2 fruit fly cellular contexts compared by ENCODE assay signal in the genomic region with DNA sequence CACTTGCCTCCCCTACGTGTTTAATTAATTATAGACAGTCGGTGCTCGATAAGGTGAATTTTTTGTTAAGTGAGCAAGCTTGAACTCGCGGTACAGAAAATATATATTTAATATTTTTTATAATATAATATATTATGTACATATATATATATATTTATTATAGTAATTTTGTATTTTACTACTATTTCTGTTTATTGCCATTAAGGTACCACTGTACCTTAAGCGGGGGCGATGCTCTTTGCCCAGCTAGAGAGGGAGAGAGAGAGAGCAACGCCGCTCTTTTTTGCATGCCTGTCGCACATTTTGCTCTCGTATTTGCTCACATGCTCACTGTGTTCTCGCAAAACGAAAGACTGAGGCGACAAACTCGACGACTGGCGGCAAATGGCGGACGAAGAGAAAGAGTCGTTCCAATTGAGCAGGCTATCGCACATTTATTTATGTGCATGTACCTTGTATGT.
TF ChIP-seq lines count a peak whose summit lies in the region.

No protein-coding gene starts in this region.

TF ChIP-seq in whole organism, embryonic, 481 proteins besides CTCF, POLR2A, EP300 and RAD21 (continued from another document and continues in another):
- TF ChIP-seq Dref (GFP tag; IDR thresholded peaks at IDR 0.05; lab: Robert Waterston, UW), result no peak
- no peak for TF ChIP-seq CG12744 (GFP tag; optimal IDR thresholded peaks at IDR 0.05; lab: Kevin White, UChicago)
- peak; percentile 23 for TF ChIP-seq ind (GFP tag; optimal IDR thresholded peaks at IDR 0.05; lab: Kevin White, UChicago)
- no peak; the same call in 1 of the 2 replicates for TF ChIP-seq Adf1 (GFP tag; IDR thresholded peaks at IDR 0.05; lab: Robert Waterston, UW)
- TF ChIP-seq Trl (optimal IDR thresholded peaks at IDR 0.05; lab: Kevin White, UChicago), result peak; percentile 45 to 47
- no peak for TF ChIP-seq Trl (GFP tag; optimal IDR thresholded peaks at IDR 0.05; lab: Kevin White, UChicago)
- no peak for TF ChIP-seq Atf-2 (GFP tag; optimal IDR thresholded peaks at IDR 0.05; lab: Kevin White, UChicago)
- no peak for TF ChIP-seq zen2 (GFP tag; IDR thresholded peaks at IDR 0.05; lab: Robert Waterston, UW; ENCODE audit: partially characterized antibody)
- TF ChIP-seq esg (GFP tag; conservative IDR thresholded peaks at IDR 0.05; lab: Robert Waterston, UW), result no peak; the same call in 1 of the 2 replicates
- TF ChIP-seq E2f1 (GFP tag; IDR thresholded peaks at IDR 0.05; lab: Robert Waterston, UW), result 0 out of 2 replicates have a peak, but pooled peaks have one; percentile 32
- no peak for TF ChIP-seq CG9215 (GFP tag; IDR thresholded peaks at IDR 0.05; lab: Robert Waterston, UW)
- no peak for TF ChIP-seq Gsc (GFP tag; IDR thresholded peaks at IDR 0.05; lab: Robert Waterston, UW)
- peak; percentile 26 for TF ChIP-seq CG17829 (tag; optimal IDR thresholded peaks at IDR 0.05; lab: Kevin White, UChicago)
- no peak for TF ChIP-seq ase (GFP tag; IDR thresholded peaks at IDR 0.05; lab: Robert Waterston, UW)
- TF ChIP-seq CG11398 (GFP tag; optimal IDR thresholded peaks at IDR 0.05; lab: Kevin White, UChicago), result no peak
- no peak for TF ChIP-seq CG8765 (GFP tag; IDR thresholded peaks at IDR 0.05; lab: Robert Waterston, UW)
- peak; percentile 25 for TF ChIP-seq nmo (GFP tag; optimal IDR thresholded peaks at IDR 0.05; lab: Kevin White, UChicago)
- no peak for TF ChIP-seq ttk (GFP tag; IDR thresholded peaks at IDR 0.05; lab: Robert Waterston, UW)
- TF ChIP-seq D19B (GFP tag; optimal IDR thresholded peaks at IDR 0.05; lab: Kevin White, UChicago), result no peak
- TF ChIP-seq CG34376 (GFP tag; optimal IDR thresholded peaks at IDR 0.05; lab: Kevin White, UChicago), result no peak
- TF ChIP-seq stc (GFP tag; IDR thresholded peaks at IDR 0.05; lab: Robert Waterston, UW), result 0 out of 2 replicates have a peak, but pooled peaks have one; percentile 28
- TF ChIP-seq Elba2 (GFP tag; optimal IDR thresholded peaks at IDR 0.05; lab: Kevin White, UChicago), result peak; percentile 77
- no peak for TF ChIP-seq Scr (GFP tag; IDR thresholded peaks at IDR 0.05; lab: Robert Waterston, UW; ENCODE audit: partially characterized antibody)
- TF ChIP-seq NK7.1 (GFP tag; optimal IDR thresholded peaks at IDR 0.05; lab: Kevin White, UChicago), result no peak
- TF ChIP-seq NC2α (GFP tag; optimal IDR thresholded peaks at IDR 0.05; lab: Kevin White, UChicago), result no peak
- TF ChIP-seq CG34224 (GFP tag; IDR thresholded peaks at IDR 0.05; lab: Robert Waterston, UW; ENCODE audit: partially characterized antibody), result no peak
- peak; percentile 65 for TF ChIP-seq CG7839 (tag; optimal IDR thresholded peaks at IDR 0.05; lab: Kevin White, UChicago)
- TF ChIP-seq CG11504 (tag; optimal IDR thresholded peaks at IDR 0.05; lab: Kevin White, UChicago), result peak; percentile 56
- TF ChIP-seq Lim3 (GFP tag; IDR thresholded peaks at IDR 0.05; lab: Robert Waterston, UW), result no peak
- no peak for TF ChIP-seq kni (GFP tag; optimal IDR thresholded peaks at IDR 0.05; lab: Kevin White, UChicago)
- no peak for TF ChIP-seq CG6272 (GFP tag; IDR thresholded peaks at IDR 0.05; lab: Robert Waterston, UW)
- no peak for TF ChIP-seq CG17568 (GFP tag; optimal IDR thresholded peaks at IDR 0.05; lab: Kevin White, UChicago)
- no peak for TF ChIP-seq CG31388 (GFP tag; optimal IDR thresholded peaks at IDR 0.05; lab: Kevin White, UChicago)
- peak; percentile 2 for TF ChIP-seq Blimp-1 (GFP tag; optimal IDR thresholded peaks at IDR 0.05; lab: Kevin White, UChicago)
- TF ChIP-seq dati (GFP tag; IDR thresholded peaks at IDR 0.05; lab: Robert Waterston, UW), result no peak
- TF ChIP-seq CG4707 (GFP tag; optimal IDR thresholded peaks at IDR 0.05; lab: Kevin White, UChicago), result no peak
- peak; percentile 70 for TF ChIP-seq CG15479 (GFP tag; optimal IDR thresholded peaks at IDR 0.05; lab: Kevin White, UChicago)
- TF ChIP-seq CG11247 (GFP tag; IDR thresholded peaks at IDR 0.05; lab: Robert Waterston, UW), result peak; percentile 63; the same call in 1 of the 2 replicates
- TF ChIP-seq crol (GFP tag; IDR thresholded peaks at IDR 0.05; lab: Robert Waterston, UW), result no peak
- TF ChIP-seq dpn (GFP tag; optimal IDR thresholded peaks at IDR 0.05; lab: Kevin White, UChicago), result peak in 1 of 2 experiments; percentile 28
- peak; percentile 22 for TF ChIP-seq CG7556 (GFP tag; optimal IDR thresholded peaks at IDR 0.05; lab: Kevin White, UChicago)
- no peak for TF ChIP-seq H15 (GFP tag; IDR thresholded peaks at IDR 0.05; lab: Robert Waterston, UW)
- TF ChIP-seq nerfin-1 (tag; optimal IDR thresholded peaks at IDR 0.05; lab: Kevin White, UChicago), result no peak
- no peak for TF ChIP-seq CG1832 (GFP tag; optimal IDR thresholded peaks at IDR 0.05; lab: Kevin White, UChicago)
- TF ChIP-seq sima (GFP tag; optimal IDR thresholded peaks at IDR 0.05; lab: Kevin White, UChicago), result no peak
- TF ChIP-seq tll (GFP tag; optimal IDR thresholded peaks at IDR 0.05; lab: Kevin White, UChicago), result peak in 1 of 2 experiments; percentile 12
- no peak for TF ChIP-seq Chrac-16 (GFP tag; optimal IDR thresholded peaks at IDR 0.05; lab: Kevin White, UChicago)
- no peak for TF ChIP-seq CG11560 (tag; IDR thresholded peaks at IDR 0.05; lab: Robert Waterston, UW)
- no peak for TF ChIP-seq Nf-YA (GFP tag; IDR thresholded peaks at IDR 0.05; lab: Robert Waterston, UW)
- TF ChIP-seq CG12104 (GFP tag; optimal IDR thresholded peaks at IDR 0.05; lab: Kevin White, UChicago), result no peak
- TF ChIP-seq Mrtf (GFP tag; IDR thresholded peaks at IDR 0.05; lab: Robert Waterston, UW), result no peak
- TF ChIP-seq pb (GFP tag; optimal IDR thresholded peaks at IDR 0.05; lab: Kevin White, UChicago), result no peak
- no peak for TF ChIP-seq CG8478 (optimal IDR thresholded peaks at IDR 0.05; lab: Kevin White, UChicago)
- TF ChIP-seq CG4404 (GFP tag; IDR thresholded peaks at IDR 0.05; lab: Robert Waterston, UW), result no peak
- no peak for TF ChIP-seq Hr39 (optimal IDR thresholded peaks at IDR 0.05; lab: Kevin White, UChicago)
- TF ChIP-seq gsb (GFP tag; IDR thresholded peaks at IDR 0.05; lab: Robert Waterston, UW), result no peak
- TF ChIP-seq bcd (GFP tag; optimal IDR thresholded peaks at IDR 0.05; lab: Kevin White, UChicago), result peak; percentile 24
- no peak for TF ChIP-seq crp (GFP tag; optimal IDR thresholded peaks at IDR 0.05; lab: Kevin White, UChicago)
- peak; percentile 69 for TF ChIP-seq CG7372 (GFP tag; IDR thresholded peaks at IDR 0.05; lab: Robert Waterston, UW)
- no peak for TF ChIP-seq YL-1 (GFP tag; optimal IDR thresholded peaks at IDR 0.05; lab: Kevin White, UChicago)
- TF ChIP-seq corto (GFP tag; optimal IDR thresholded peaks at IDR 0.05; lab: Kevin White, UChicago), result no peak
- TF ChIP-seq CG6854 (GFP tag; optimal IDR thresholded peaks at IDR 0.05; lab: Kevin White, UChicago), result peak; percentile 57
- no peak for TF ChIP-seq unc-4 (GFP tag; IDR thresholded peaks at IDR 0.05; lab: Robert Waterston, UW; ENCODE audit: partially characterized antibody)
- no peak for TF ChIP-seq Sin3A (optimal IDR thresholded peaks at IDR 0.05; lab: Kevin White, UChicago)
- TF ChIP-seq sd (tag; optimal IDR thresholded peaks at IDR 0.05; lab: Kevin White, UChicago), result no peak

TF ChIP-seq in whole organism, prepupa, 60 proteins besides CTCF, POLR2A, EP300 and RAD21 (continued from another document):
- no peak for TF ChIP-seq CG11762 (GFP tag; optimal IDR thresholded peaks at IDR 0.05; lab: Kevin White, UChicago; ENCODE audit: insufficient read depth)
- no peak for TF ChIP-seq topi (GFP tag; optimal IDR thresholded peaks at IDR 0.05; lab: Kevin White, UChicago)
- peak; percentile 58 for TF ChIP-seq CG16779 (tag; optimal IDR thresholded peaks at IDR 0.05; lab: Kevin White, UChicago)
- peak; percentile 49 for TF ChIP-seq CG6792 (GFP tag; optimal IDR thresholded peaks at IDR 0.05; lab: Kevin White, UChicago)
- TF ChIP-seq fd59A (GFP tag; optimal IDR thresholded peaks at IDR 0.05; lab: Kevin White, UChicago), result no peak
- TF ChIP-seq CG6276 (GFP tag; optimal IDR thresholded peaks at IDR 0.05; lab: Kevin White, UChicago), result peak; percentile 84
- TF ChIP-seq ss (GFP tag; optimal IDR thresholded peaks at IDR 0.05; lab: Kevin White, UChicago), result peak; percentile 70 to 77
- TF ChIP-seq Hr4 (GFP tag; optimal IDR thresholded peaks at IDR 0.05; lab: Kevin White, UChicago), result peak; percentile 50
- peak; percentile 84 for TF ChIP-seq CG32006 (GFP tag; optimal IDR thresholded peaks at IDR 0.05; lab: Kevin White, UChicago)
